Fruit fly (Drosophila melanogaster): Measurements from ENCODE around the gene Pkc98E.
A peak's percentile ranks its signal among the peaks of the same experiment; 100 is the strongest.

The Pkc98E gene

DNA sequence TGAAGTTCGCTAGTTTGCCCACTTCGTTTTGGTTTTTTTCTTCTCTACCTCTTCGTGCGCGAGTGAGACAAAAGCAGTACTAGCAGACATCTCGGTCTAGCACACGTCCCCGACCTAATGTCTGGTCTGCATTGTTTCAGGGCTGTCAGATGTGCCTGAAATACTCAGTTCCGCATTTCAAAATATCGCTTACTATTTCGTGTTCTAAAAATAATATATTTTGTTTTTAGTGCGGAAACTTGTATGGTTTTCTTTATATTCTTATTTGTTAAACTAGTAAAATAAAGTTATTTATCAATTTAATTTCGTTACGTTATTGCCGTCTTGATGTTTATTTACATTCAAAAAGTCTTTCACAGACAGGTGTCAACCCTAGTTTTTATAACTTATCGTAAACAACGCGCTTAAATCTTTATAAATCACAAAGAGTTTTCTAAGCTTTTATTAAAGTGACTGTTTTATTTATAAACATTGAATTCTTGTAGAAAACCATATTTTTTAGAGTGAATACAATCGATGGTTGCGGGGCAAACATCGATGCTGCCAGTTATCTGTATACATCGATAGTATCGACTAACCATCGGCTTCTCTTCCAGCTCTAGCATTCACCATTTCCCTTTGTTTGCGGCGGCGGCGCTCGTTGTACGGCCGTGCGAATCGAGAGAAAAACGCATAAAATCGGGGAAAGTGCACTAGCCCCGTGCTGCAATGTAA is 24.4 kb downstream of the Pkc98E start (continued):
- TF ChIP-seq maf-S (GFP tag; optimal IDR thresholded peaks at IDR 0.05) (peak; percentile 57), CG17361 (GFP tag; IDR thresholded peaks at IDR 0.05) (no peak), az2 (GFP tag; optimal IDR thresholded peaks at IDR 0.05) (peak; percentile 57), CG10147 (GFP tag; optimal IDR thresholded peaks at IDR 0.05) (peak; percentile 73), CG3065 (GFP tag; optimal IDR thresholded peaks at IDR 0.05) (no peak), Gsc (GFP tag; IDR thresholded peaks at IDR 0.05) (no peak), Camta (GFP tag; optimal IDR thresholded peaks at IDR 0.05) (no peak), CG2116 (GFP tag; optimal IDR thresholded peaks at IDR 0.05) (peak; percentile 78), Optix (GFP tag; IDR thresholded peaks at IDR 0.05) (no peak), CG4617 (GFP tag; optimal IDR thresholded peaks at IDR 0.05; ENCODE audit: borderline replicate concordance) (peak; percentile 77), lola (GFP tag; optimal IDR thresholded peaks at IDR 0.05) (peak in 1 of 3 experiments; percentile 76), phol (tag; optimal IDR thresholded peaks at IDR 0.05) (peak; percentile 84), CG11504 (tag; optimal IDR thresholded peaks at IDR 0.05) (peak; percentile 85), CG3407 (GFP tag; optimal IDR thresholded peaks at IDR 0.05) (peak; percentile 48), Bgb (GFP tag; IDR thresholded peaks at IDR 0.05; ENCODE audit: partially characterized antibody) (no peak), CG18011 (GFP tag; optimal IDR thresholded peaks at IDR 0.05) (peak; percentile 25), Doc3 (GFP tag; IDR thresholded peaks at IDR 0.05; ENCODE audit: partially characterized antibody) (no peak), sc (optimal IDR thresholded peaks at IDR 0.05) (no peak), sc (GFP tag; optimal IDR thresholded peaks at IDR 0.05) (peak; percentile 63), fu2 (GFP tag; optimal IDR thresholded peaks at IDR 0.05) (peak; percentile 37), pita (GFP tag; optimal IDR thresholded peaks at IDR 0.05) (no peak), CG12391 (tag; optimal IDR thresholded peaks at IDR 0.05) (peak; percentile 86), CG31388 (GFP tag; optimal IDR thresholded peaks at IDR 0.05) (no peak), CG10959 (GFP tag; IDR thresholded peaks at IDR 0.05) (no peak), ase (GFP tag; IDR thresholded peaks at IDR 0.05) (no peak), MBD-R2 (GFP tag; IDR thresholded peaks at IDR 0.05) (no peak), CTCF (GFP tag; optimal IDR thresholded peaks at IDR 0.05) (no peak), CG9797 (GFP tag; optimal IDR thresholded peaks at IDR 0.05) (no peak), Hand (GFP tag; optimal IDR thresholded peaks at IDR 0.05) (peak; percentile 51), CG10462 (GFP tag; optimal IDR thresholded peaks at IDR 0.05) (peak; percentile 15), pan (optimal IDR thresholded peaks at IDR 0.05) (no peak), pan (GFP tag; optimal IDR thresholded peaks at IDR 0.05 in 1 of 2, IDR thresholded peaks at IDR 0.05 in 1 of 2) (no peak), crc (GFP tag; optimal IDR thresholded peaks at IDR 0.05) (no peak), wdn (GFP tag; IDR thresholded peaks at IDR 0.05) (no peak), CG11723 (GFP tag; optimal IDR thresholded peaks at IDR 0.05) (peak; percentile 2), CG18764 (GFP tag; optimal IDR thresholded peaks at IDR 0.05) (no peak), so (GFP tag; IDR thresholded peaks at IDR 0.05) (no peak), dpn (GFP tag; optimal IDR thresholded peaks at IDR 0.05) (peak; percentile 38 to 48), CG4707 (GFP tag; optimal IDR thresholded peaks at IDR 0.05) (no peak), Eip74EF (GFP tag; optimal IDR thresholded peaks at IDR 0.05) (peak in 1 of 2 experiments; percentile 69), sim (GFP tag; IDR thresholded peaks at IDR 0.05) (no peak), CG12942 (GFP tag; optimal IDR thresholded peaks at IDR 0.05) (peak; percentile 10), Nf-YA (GFP tag; IDR thresholded peaks at IDR 0.05) (no peak), odd (GFP tag; optimal IDR thresholded peaks at IDR 0.05) (peak; percentile 64), en (GFP tag; optimal IDR thresholded peaks at IDR 0.05) (no peak), her (GFP tag; optimal IDR thresholded peaks at IDR 0.05) (peak; percentile 59), lilli (GFP tag; optimal IDR thresholded peaks at IDR 0.05) (peak; percentile 72), CG13624 (GFP tag; optimal IDR thresholded peaks at IDR 0.05) (peak; percentile 59), CG4424 (GFP tag; optimal IDR thresholded peaks at IDR 0.05) (peak; percentile 56), CG8290 (GFP tag; optimal IDR thresholded peaks at IDR 0.05) (no peak), CG8290 (tag; optimal IDR thresholded peaks at IDR 0.05) (peak in 1 of 2 experiments; percentile 79)
